Worm (Caenorhabditis elegans): Measurements from ENCODE around the gene clec-185.

DNA sequence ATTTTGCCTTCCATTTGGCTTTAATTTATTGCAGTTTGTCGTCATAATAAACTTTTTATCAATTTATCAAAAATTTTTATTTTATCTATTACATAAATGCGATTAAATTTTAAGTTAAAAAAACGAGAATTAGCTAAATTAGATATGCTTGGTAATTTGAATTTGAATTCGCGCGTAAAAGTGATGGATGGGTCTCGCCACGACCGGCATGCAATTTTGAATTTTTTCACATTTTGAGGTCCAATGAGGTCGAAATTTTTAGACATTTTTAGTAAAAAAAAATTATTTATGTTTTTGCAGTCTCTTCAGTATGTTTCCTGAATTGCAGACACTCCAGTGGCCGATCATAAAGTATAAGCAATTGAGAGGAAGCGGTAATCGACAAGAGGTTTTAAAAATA, 29.8 kb upstream of the clec-185 start, which contains the start of gene dsb-1:
- TF ChIP-seq ama-1 (optimal IDR thresholded peaks at IDR 0.05), result no peak
- TF ChIP-seq F13C5.2 (tag; optimal IDR thresholded peaks at IDR 0.05), result no peak
- TF ChIP-seq aly-1 (tag; optimal IDR thresholded peaks at IDR 0.05), result no peak
- no peak for TF ChIP-seq ceh-36 (tag; optimal IDR thresholded peaks at IDR 0.05)
- TF ChIP-seq hmbx-1 (tag; optimal IDR thresholded peaks at IDR 0.05), result no peak
- TF ChIP-seq hmg-4 (GFP tag; optimal IDR thresholded peaks at IDR 0.05), result no peak
- no peak for TF ChIP-seq ceh-13 (GFP tag; optimal IDR thresholded peaks at IDR 0.05)
- no peak for TF ChIP-seq flt-1 (GFP tag; IDR thresholded peaks at IDR 0.05)
- no peak for TF ChIP-seq tra-4 (tag; optimal IDR thresholded peaks at IDR 0.05)

Data from whole organism, early embryonic.